Worm (Caenorhabditis elegans): ENCODE results near the gene cept-2.

- TF ChIP-seq lin-39 (tag; optimal IDR thresholded peaks at IDR 0.05): no peak
- TF ChIP-seq blmp-1 (tag; optimal IDR thresholded peaks at IDR 0.05): no peak
- no peak for TF ChIP-seq lin-15B (tag; optimal IDR thresholded peaks at IDR 0.05)
- no peak for TF ChIP-seq tbx-2 (tag; optimal IDR thresholded peaks at IDR 0.05)
- TF ChIP-seq ztf-4 (tag; optimal IDR thresholded peaks at IDR 0.05): no peak
- no peak for TF ChIP-seq ama-1 (optimal IDR thresholded peaks at IDR 0.05)
Measured at ce11 chrV:14393504-14393903, 45.9 kb downstream of the cept-2 start, which contains the start of gene C15H11.1.
